Worm (Caenorhabditis elegans) whole organism, midembryonic: Measurements from ENCODE around the gene rpl-33.
A peak's percentile ranks its signal among the peaks of the same experiment; 100 is the strongest.

Experiments used
- T22C8.4 ChIP-seq: fragments of 200-800 bp; sonication (Bioruptor generic); IDR thresholded peaks from 2 replicates; pipeline ENCODE4 v1.3.6; 2022; ENCODE audit warnings: missing genetic modification characterization, missing compliant biosample characterization
- cog-1 ChIP-seq: sonication (generic microtip); optimal IDR thresholded peaks from 2 replicates; lab custom pipeline; 2016; ENCODE audit warnings: missing genetic modification characterization, missing compliant biosample characterization
- flt-1 ChIP-seq: fragments of 200-800 bp; sonication (Bioruptor generic); IDR thresholded peaks from 2 replicates; pipeline ENCODE4 v1.3.6; 2022; ENCODE audit warnings: missing genetic modification characterization, missing compliant biosample characterization
- klf-2 ChIP-seq: fragments of 200-800 bp; sonication (Bioruptor generic); conservative IDR thresholded peaks from 2 replicates; pipeline ENCODE4 v1.3.6; 2022; ENCODE audit warnings: missing genetic modification reagents, missing genetic modification characterization, missing compliant biosample characterization
- med-1 ChIP-seq: sonication (generic microtip); optimal IDR thresholded peaks from 2 replicates; lab custom pipeline; 2017; ENCODE audit warnings: missing genetic modification characterization, mild to moderate bottlenecking, missing compliant biosample characterization, antibody characterized with exemption, missing genetic modification reagents; ENCODE audit not compliant: insufficient read depth
- ref-1 ChIP-seq: fragments of 200-800 bp; sonication (Bioruptor generic); conservative IDR thresholded peaks from 2 replicates; pipeline ENCODE4 v1.3.6; 2022; ENCODE audit warnings: missing genetic modification reagents, missing genetic modification characterization, missing compliant biosample characterization
- tab-1 ChIP-seq: fragments of 200-800 bp; sonication (Bioruptor generic); IDR thresholded peaks from 2 replicates; pipeline ENCODE4 v1.3.6; 2022; ENCODE audit warnings: missing genetic modification characterization, missing compliant biosample characterization
- ztf-23 ChIP-seq: fragments of 200-800 bp; sonication (Bioruptor generic); IDR thresholded peaks from 2 replicates; pipeline ENCODE4 v1.3.6; 2022; ENCODE audit warnings: missing genetic modification reagents, missing genetic modification characterization, missing compliant biosample characterization
- ztf-29 ChIP-seq: fragments of 200-800 bp; sonication (Bioruptor generic); IDR thresholded peaks from 2 replicates; pipeline ENCODE4 v1.3.6; 2022; ENCODE audit warnings: missing genetic modification reagents, missing genetic modification characterization, missing compliant biosample characterization

The rpl-33 gene

ce11 chrII:7070434-7070833 is 34.9 kb upstream of the rpl-33 start:
- TF ChIP-seq med-1 (GFP tag; lab: Kevin White, UChicago) (no peak), ztf-23 (no peak), T22C8.4 (GFP tag; lab: Robert Waterston, UW) (no peak), tab-1 (no peak), flt-1 (GFP tag; lab: Robert Waterston, UW) (no peak), ztf-29 (GFP tag; lab: Robert Waterston, UW) (no peak), ref-1 (GFP tag; lab: Robert Waterston, UW) (no peak), cog-1 (tag; lab: Kevin White, UChicago) (no peak), klf-2 (GFP tag; lab: Robert Waterston, UW) (no peak)

- TF ChIP-seq ztf-23 (no peak), tab-1 (no peak), ref-1 (GFP tag; lab: Robert Waterston, UW) (no peak), med-1 (GFP tag; lab: Kevin White, UChicago) (no peak), klf-2 (GFP tag; lab: Robert Waterston, UW) (no peak), T22C8.4 (GFP tag; lab: Robert Waterston, UW) (no peak), cog-1 (tag; lab: Kevin White, UChicago) (no peak), ztf-29 (GFP tag; lab: Robert Waterston, UW) (no peak), flt-1 (GFP tag; lab: Robert Waterston, UW) (no peak)
Observed at ce11 chrII:7072315-7072589, 33.1 kb upstream of the rpl-33 start, which contains the start of gene kars-1. kars-1 (minus strand) TSS chrII:7072415.

- TF ChIP-seq flt-1 (GFP tag; lab: Robert Waterston, UW) (peak; percentile 77), med-1 (GFP tag; lab: Kevin White, UChicago) (no peak), T22C8.4 (GFP tag; lab: Robert Waterston, UW) (no peak), cog-1 (tag; lab: Kevin White, UChicago) (peak; percentile 74), tab-1 (no peak), ref-1 (GFP tag; lab: Robert Waterston, UW) (no peak), ztf-23 (no peak; the same call in 1 of the 2 replicates), ztf-29 (GFP tag; lab: Robert Waterston, UW) (0 out of 2 replicates have a peak, but pooled peaks have one; percentile 41), klf-2 (GFP tag; lab: Robert Waterston, UW) (no peak)
Observed at ce11 chrII:7072590-7073536, 32.5 kb upstream of the rpl-33 start.

- TF ChIP-seq med-1 (GFP tag; lab: Kevin White, UChicago) (no peak), T22C8.4 (GFP tag; lab: Robert Waterston, UW) (no peak), ref-1 (GFP tag; lab: Robert Waterston, UW) (no peak), tab-1 (no peak), klf-2 (GFP tag; lab: Robert Waterston, UW) (no peak)
Observed at ce11 chrII:7073537-7073913, 31.8 kb upstream of the rpl-33 start, which contains the start of gene kat-1. kat-1 (plus strand) TSS chrII:7073814.

- no peak for TF ChIP-seq ztf-29 (GFP tag; lab: Robert Waterston, UW)
- no peak for TF ChIP-seq T22C8.4 (GFP tag; lab: Robert Waterston, UW)
- no peak for TF ChIP-seq ztf-23
- no peak for TF ChIP-seq tab-1
- no peak for TF ChIP-seq cog-1 (tag; lab: Kevin White, UChicago)
- no peak for TF ChIP-seq ref-1 (GFP tag; lab: Robert Waterston, UW)
- TF ChIP-seq flt-1 (GFP tag; lab: Robert Waterston, UW) = no peak
- TF ChIP-seq med-1 (GFP tag; lab: Kevin White, UChicago) = no peak
- TF ChIP-seq klf-2 (GFP tag; lab: Robert Waterston, UW) = no peak
Observed at ce11 chrII:7075564-7076228, 29.7 kb upstream of the rpl-33 start, which contains the start of gene T02G5.7. T02G5.7 (plus strand) TSS chrII:7075614.

- peak; percentile 58 for TF ChIP-seq T22C8.4 (GFP tag; lab: Robert Waterston, UW)
Observed at ce11 chrII:7084021-7084420, 21.3 kb upstream of the rpl-33 start, which contains the start of the genes T02G5.14 and T02G5.15. T02G5.14 (plus strand) TSS chrII:7084321. T02G5.15 (plus strand) TSS chrII:7084321.

- TF ChIP-seq ref-1 (GFP tag; lab: Robert Waterston, UW) (no peak), flt-1 (GFP tag; lab: Robert Waterston, UW) (no peak), tab-1 (no peak), T22C8.4 (GFP tag; lab: Robert Waterston, UW) (no peak), ztf-29 (GFP tag; lab: Robert Waterston, UW) (no peak), med-1 (GFP tag; lab: Kevin White, UChicago) (no peak), cog-1 (tag; lab: Kevin White, UChicago) (no peak), ztf-23 (no peak), klf-2 (GFP tag; lab: Robert Waterston, UW) (no peak)
Observed at ce11 chrII:7090085-7090484, 15.3 kb upstream of the rpl-33 start.

ce11 chrII:7090852-7091251 is 14.5 kb upstream of the rpl-33 start:
- TF ChIP-seq ztf-23 (no peak), tab-1 (no peak), ref-1 (GFP tag; lab: Robert Waterston, UW) (no peak), ztf-29 (GFP tag; lab: Robert Waterston, UW) (no peak), flt-1 (GFP tag; lab: Robert Waterston, UW) (no peak), med-1 (GFP tag; lab: Kevin White, UChicago) (no peak), cog-1 (tag; lab: Kevin White, UChicago) (no peak), klf-2 (GFP tag; lab: Robert Waterston, UW) (no peak), T22C8.4 (GFP tag; lab: Robert Waterston, UW) (no peak)
